Worm (Caenorhabditis elegans): ENCODE data around the gene spot-1.

The spot-1 gene

DNA sequence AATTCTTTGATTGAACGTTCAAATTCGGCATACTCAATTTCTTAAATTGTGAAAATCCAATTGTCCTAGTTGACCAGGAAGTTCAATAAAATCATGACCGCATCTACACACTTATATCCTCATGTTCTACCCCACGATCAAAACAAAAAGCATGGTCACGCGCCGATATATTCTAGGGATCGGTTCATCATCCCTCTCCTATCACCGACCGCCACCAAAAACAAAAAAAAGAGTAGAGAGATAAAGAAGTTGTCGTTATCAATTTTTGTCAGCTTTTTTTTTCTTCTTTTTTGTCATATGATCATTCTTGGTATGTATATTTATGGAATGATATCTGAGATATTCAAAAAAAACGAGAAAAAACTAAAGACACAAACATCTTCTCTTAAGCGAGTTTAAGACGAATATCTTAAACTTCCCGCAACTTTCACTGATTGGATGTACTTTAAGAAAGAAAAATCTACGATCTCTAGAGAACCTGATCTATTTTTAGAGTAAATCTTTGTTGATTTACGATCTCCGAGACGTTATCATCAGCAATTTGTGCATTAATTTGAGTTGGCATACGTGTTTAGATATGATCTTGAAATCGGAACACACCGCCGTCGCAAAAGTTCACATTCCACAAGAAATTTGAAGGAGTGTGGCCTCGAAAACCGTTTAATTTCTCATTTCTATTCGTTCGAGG, 28.0 kb upstream of the spot-1 start:
- TF ChIP-seq fkh-10 (GFP tag; optimal IDR thresholded peaks at IDR 0.05) (no peak), egl-5 (tag; optimal IDR thresholded peaks at IDR 0.05) (no peak), nfya-1 (tag; optimal IDR thresholded peaks at IDR 0.05; ENCODE audit: insufficient read depth) (peak; percentile 13), aly-2 (tag; optimal IDR thresholded peaks at IDR 0.05) (no peak), nhr-43 (tag; optimal IDR thresholded peaks at IDR 0.05; ENCODE audit: poor library complexity, severe bottlenecking) (peak; percentile 38), ceh-82 (tag; optimal IDR thresholded peaks at IDR 0.05) (no peak), pha-4 (tag; optimal IDR thresholded peaks at IDR 0.05) (no peak), nhr-76 (tag; optimal IDR thresholded peaks at IDR 0.05) (no peak), nhr-28 (tag; optimal IDR thresholded peaks at IDR 0.05) (no peak), sea-2 (GFP tag; optimal IDR thresholded peaks at IDR 0.05) (no peak), unc-62 (GFP tag; optimal IDR thresholded peaks at IDR 0.05) (no peak), ZK546.5 (tag; optimal IDR thresholded peaks at IDR 0.05) (no peak), pqm-1 (tag; optimal IDR thresholded peaks at IDR 0.05) (no peak), mml-1 (tag; optimal IDR thresholded peaks at IDR 0.05) (no peak), skn-1 (tag; optimal IDR thresholded peaks at IDR 0.05) (no peak), egl-27 (tag; optimal IDR thresholded peaks at IDR 0.05) (no peak), elt-1 (tag; optimal IDR thresholded peaks at IDR 0.05) (peak; percentile 35), fkh-2 (tag; optimal IDR thresholded peaks at IDR 0.05) (no peak), ztf-11 (tag; optimal IDR thresholded peaks at IDR 0.05) (no peak), nhr-77 (tag; optimal IDR thresholded peaks at IDR 0.05) (no peak), daf-12 (tag; optimal IDR thresholded peaks at IDR 0.05) (no peak), snpc-4 (tag; optimal IDR thresholded peaks at IDR 0.05) (no peak), hmg-11 (tag; optimal IDR thresholded peaks at IDR 0.05) (no peak), nhr-25 (tag; optimal IDR thresholded peaks at IDR 0.05) (no peak), lsy-12 (tag; optimal IDR thresholded peaks at IDR 0.05) (no peak), tbx-2 (tag; optimal IDR thresholded peaks at IDR 0.05) (no peak), nhr-237 (tag; optimal IDR thresholded peaks at IDR 0.05) (no peak), nhr-67 (tag; optimal IDR thresholded peaks at IDR 0.05) (no peak), lin-39 (tag; optimal IDR thresholded peaks at IDR 0.05) (no peak), nhr-23 (tag; optimal IDR thresholded peaks at IDR 0.05) (peak; percentile 79), ceh-9 (tag; optimal IDR thresholded peaks at IDR 0.05) (no peak), elt-3 (tag; optimal IDR thresholded peaks at IDR 0.05) (peak in 1 of 3 experiments; percentile 55), unc-39 (tag; optimal IDR thresholded peaks at IDR 0.05) (no peak), elt-2 (tag; optimal IDR thresholded peaks at IDR 0.05) (no peak), ceh-28 (tag; optimal IDR thresholded peaks at IDR 0.05) (no peak), ceh-16 (tag; optimal IDR thresholded peaks at IDR 0.05) (no peak), nhr-11 (tag; optimal IDR thresholded peaks at IDR 0.05) (no peak), fos-1 (tag; optimal IDR thresholded peaks at IDR 0.05) (no peak)

DNA sequence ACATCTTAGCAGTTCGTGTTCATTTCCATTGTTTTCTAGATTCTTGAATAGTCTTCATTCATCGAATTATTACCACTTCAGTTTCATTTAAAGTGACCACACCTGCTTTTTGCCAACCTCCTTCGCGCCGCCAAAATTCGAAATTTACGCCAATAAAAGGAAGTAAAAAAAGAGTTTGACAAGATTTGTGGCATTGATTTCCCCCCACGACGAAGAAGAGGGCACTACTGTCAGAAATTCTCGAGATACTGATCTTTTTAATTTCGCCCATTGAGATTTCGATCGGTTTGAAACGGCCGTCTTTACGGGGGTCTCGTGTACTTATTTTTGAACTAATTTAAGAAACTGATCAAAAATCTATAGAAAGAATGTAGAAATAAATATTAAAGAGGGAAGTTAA, 24.6 kb upstream of the spot-1 start:
- TF ChIP-seq elt-1 (tag; optimal IDR thresholded peaks at IDR 0.05) (peak; percentile 83), nhr-25 (tag; optimal IDR thresholded peaks at IDR 0.05) (peak; percentile 22), tbx-2 (tag; optimal IDR thresholded peaks at IDR 0.05) (no peak)

DNA sequence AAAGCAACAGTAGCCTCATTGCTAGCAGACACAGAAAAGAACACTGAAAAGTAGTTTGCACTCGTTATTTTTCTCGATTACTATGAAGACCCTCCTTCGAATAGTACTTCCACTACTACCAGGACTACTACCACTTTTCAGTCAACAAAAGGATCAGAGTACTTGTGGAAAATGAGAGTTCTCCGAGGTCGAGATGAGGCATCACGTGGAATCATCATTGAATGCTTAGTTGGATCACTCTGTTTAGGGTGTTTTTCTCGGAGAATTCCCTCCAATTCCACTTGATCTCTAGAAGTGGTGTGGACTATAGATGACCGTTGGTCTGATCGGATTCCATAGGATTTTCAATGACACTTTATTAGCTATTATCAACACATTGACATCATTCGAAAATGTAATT, 23.7 kb upstream of the spot-1 start:
- no peak for TF ChIP-seq eor-1 (tag; optimal IDR thresholded peaks at IDR 0.05)
- no peak for TF ChIP-seq elt-2 (tag; optimal IDR thresholded peaks at IDR 0.05)
- no peak for TF ChIP-seq zag-1 (tag; optimal IDR thresholded peaks at IDR 0.05)
- no peak for TF ChIP-seq fkh-2 (tag; optimal IDR thresholded peaks at IDR 0.05)
- TF ChIP-seq nhr-28 (tag; optimal IDR thresholded peaks at IDR 0.05) = no peak
- TF ChIP-seq mml-1 (tag; optimal IDR thresholded peaks at IDR 0.05) = no peak
- no peak for TF ChIP-seq ztf-4 (tag; optimal IDR thresholded peaks at IDR 0.05)
- no peak for TF ChIP-seq jun-1 (tag; optimal IDR thresholded peaks at IDR 0.05)
- TF ChIP-seq egl-5 (tag; optimal IDR thresholded peaks at IDR 0.05) = no peak
- no peak for TF ChIP-seq nhr-43 (tag; optimal IDR thresholded peaks at IDR 0.05; ENCODE audit: poor library complexity, severe bottlenecking)
- TF ChIP-seq lin-15B (tag; optimal IDR thresholded peaks at IDR 0.05) = no peak
- TF ChIP-seq unc-62 (GFP tag; optimal IDR thresholded peaks at IDR 0.05) = no peak
- TF ChIP-seq ceh-82 (tag; optimal IDR thresholded peaks at IDR 0.05) = no peak
- TF ChIP-seq elt-1 (tag; optimal IDR thresholded peaks at IDR 0.05) = no peak
- no peak for TF ChIP-seq ama-1 (optimal IDR thresholded peaks at IDR 0.05)
- no peak for TF ChIP-seq ceh-9 (tag; optimal IDR thresholded peaks at IDR 0.05)
- no peak for TF ChIP-seq snpc-4 (tag; optimal IDR thresholded peaks at IDR 0.05)
- TF ChIP-seq nhr-11 (tag; optimal IDR thresholded peaks at IDR 0.05) = no peak
- TF ChIP-seq nfya-1 (tag; optimal IDR thresholded peaks at IDR 0.05; ENCODE audit: insufficient read depth) = no peak

Data from whole organism, L3 larva.